Worm (Caenorhabditis elegans): ENCODE results near the gene aqp-5.
A peak's percentile ranks its signal among the peaks of the same experiment; 100 is the strongest.

The aqp-5 gene

DNA sequence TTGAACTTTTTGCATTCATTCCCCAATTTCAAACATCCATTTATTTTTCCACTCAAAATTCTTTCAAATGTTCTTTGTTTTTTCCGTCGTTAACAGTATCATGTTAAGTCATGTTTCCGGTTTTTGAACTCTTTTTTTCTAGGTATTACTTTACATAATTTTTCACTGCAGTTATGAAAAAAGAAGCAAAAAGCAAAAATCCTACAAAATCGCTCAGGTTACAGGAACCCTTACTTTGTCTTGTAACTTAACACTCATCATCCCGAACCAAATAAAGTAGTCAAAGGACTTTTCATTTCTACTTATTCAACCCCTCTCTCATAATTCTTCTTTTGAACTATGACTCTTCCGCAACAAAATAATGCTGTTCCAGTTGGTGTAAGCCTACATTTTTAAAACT lies at the start of gene aqp-5:
TSS of gene aqp-5 (plus strand) at position 301 of the 400 bp plus-strand sequence.
- TF ChIP-seq dmd-4 (tag; optimal IDR thresholded peaks at IDR 0.05), result no peak
- TF ChIP-seq elt-3 (tag; optimal IDR thresholded peaks at IDR 0.05), result no peak
- no peak for TF ChIP-seq nhr-6 (tag; optimal IDR thresholded peaks at IDR 0.05)
- no peak for TF ChIP-seq nhr-10 (tag; optimal IDR thresholded peaks at IDR 0.05)
- TF ChIP-seq R02D3.7 (tag; optimal IDR thresholded peaks at IDR 0.05), result no peak
- TF ChIP-seq sma-3 (GFP tag; optimal IDR thresholded peaks at IDR 0.05), result no peak
- no peak for TF ChIP-seq ceh-16 (tag; optimal IDR thresholded peaks at IDR 0.05)
- no peak for TF ChIP-seq fos-1 (tag; optimal IDR thresholded peaks at IDR 0.05)
- TF ChIP-seq blmp-1 (tag; optimal IDR thresholded peaks at IDR 0.05; ENCODE audit: insufficient read depth), result no peak

DNA sequence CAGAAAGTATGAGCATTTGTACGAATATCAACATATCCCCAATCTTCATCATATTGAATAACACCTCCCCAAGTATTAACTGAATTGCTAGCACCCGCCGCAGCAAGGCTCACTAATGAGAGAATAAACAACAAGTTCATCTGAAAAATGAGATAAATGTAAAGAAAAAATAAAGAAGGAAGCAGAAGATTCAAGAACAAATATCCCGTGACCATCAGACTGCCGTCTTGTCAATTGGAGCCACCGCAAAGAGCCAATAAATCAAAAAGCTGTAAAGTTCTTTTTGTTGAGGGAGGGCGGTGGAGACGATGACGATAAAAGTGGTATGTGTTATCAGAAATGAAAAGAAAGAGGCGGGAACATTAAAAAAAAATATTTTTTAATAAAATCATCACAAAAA lies 38.1 kb upstream of the aqp-5 start, which contains the start of gene Y32F6A.5:
TSS of gene Y32F6A.5 (minus strand) at position 140 of the 400 bp plus-strand sequence.
- TF ChIP-seq nhr-21 (tag; optimal IDR thresholded peaks at IDR 0.05) (no peak), lin-39 (tag; optimal IDR thresholded peaks at IDR 0.05) (no peak), C34F6.9 (tag; optimal IDR thresholded peaks at IDR 0.05) (peak; percentile 26), ztf-11 (tag; optimal IDR thresholded peaks at IDR 0.05) (no peak), snpc-4 (tag; optimal IDR thresholded peaks at IDR 0.05) (no peak), nhr-129 (tag; optimal IDR thresholded peaks at IDR 0.05) (no peak), sem-4 (tag; optimal IDR thresholded peaks at IDR 0.05) (no peak), ZK546.5 (tag; optimal IDR thresholded peaks at IDR 0.05) (no peak), F13H6.1 (tag; optimal IDR thresholded peaks at IDR 0.05) (no peak), sma-9 (GFP tag; optimal IDR thresholded peaks at IDR 0.05) (peak; percentile 11), sma-9 (tag; optimal IDR thresholded peaks at IDR 0.05) (no peak), crh-2 (tag; optimal IDR thresholded peaks at IDR 0.05) (no peak), R02D3.7 (tag; optimal IDR thresholded peaks at IDR 0.05) (no peak)

DNA sequence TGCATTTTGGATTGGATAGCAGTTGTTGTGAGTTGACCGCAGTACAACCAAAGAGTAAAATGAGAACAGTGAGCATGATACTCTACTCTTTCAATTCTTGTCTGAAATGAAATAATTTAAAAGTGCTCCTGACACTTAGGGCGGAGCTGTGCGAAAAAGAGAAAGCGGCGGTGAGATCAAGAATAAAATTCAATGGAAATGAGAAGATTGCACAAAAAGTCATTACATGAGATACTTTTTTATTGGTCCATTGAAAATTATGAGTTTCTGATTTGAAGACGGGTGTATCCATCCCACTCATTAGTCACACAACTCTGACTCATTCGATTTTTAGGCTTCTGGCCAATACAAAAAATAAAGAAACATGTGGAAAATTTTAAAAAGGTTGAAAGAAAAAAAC lies 34.3 kb upstream of the aqp-5 start, which contains the start of gene F22E12.1:
TSS of gene F22E12.1 (minus strand) at position 101 of the 400 bp plus-strand sequence.
- TF ChIP-seq nhr-237 (tag; optimal IDR thresholded peaks at IDR 0.05), result no peak
- TF ChIP-seq Y55F3AM.14 (GFP tag; optimal IDR thresholded peaks at IDR 0.05), result no peak
- TF ChIP-seq ztf-4 (tag; optimal IDR thresholded peaks at IDR 0.05), result no peak
- no peak for TF ChIP-seq unc-39 (tag; optimal IDR thresholded peaks at IDR 0.05)
- no peak for TF ChIP-seq nhr-129 (tag; optimal IDR thresholded peaks at IDR 0.05)
- TF ChIP-seq dmd-4 (tag; optimal IDR thresholded peaks at IDR 0.05), result no peak
- TF ChIP-seq alr-1 (tag; optimal IDR thresholded peaks at IDR 0.05), result no peak
- no peak for TF ChIP-seq lin-11 (tag; optimal IDR thresholded peaks at IDR 0.05)
- TF ChIP-seq mdl-1 (tag; optimal IDR thresholded peaks at IDR 0.05), result no peak
- no peak for TF ChIP-seq fos-1 (tag; optimal IDR thresholded peaks at IDR 0.05)

DNA sequence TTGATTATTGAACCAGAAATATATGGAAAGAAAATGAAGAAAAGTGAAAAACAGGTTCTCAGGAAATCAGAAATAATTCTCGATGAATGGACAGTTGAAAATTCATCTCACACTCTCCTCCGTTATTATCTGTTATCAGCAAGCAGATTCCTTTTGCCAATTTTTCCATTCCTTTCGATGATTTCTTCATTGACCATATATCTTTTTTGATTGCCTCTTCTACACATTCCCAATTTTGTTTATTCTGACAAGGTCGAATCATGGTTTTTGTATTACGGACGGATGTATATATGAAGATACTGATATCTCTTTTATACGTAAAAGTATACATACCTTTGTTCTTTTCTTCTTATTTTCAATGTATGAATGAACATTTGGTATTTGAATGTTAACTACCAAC lies 30.9 kb upstream of the aqp-5 start:
- TF ChIP-seq sma-9 (GFP tag; optimal IDR thresholded peaks at IDR 0.05) (peak; percentile 17), sma-9 (tag; optimal IDR thresholded peaks at IDR 0.05) (no peak), lsy-2 (tag; optimal IDR thresholded peaks at IDR 0.05) (no peak), nhr-12 (tag; optimal IDR thresholded peaks at IDR 0.05) (no peak), crh-2 (tag; optimal IDR thresholded peaks at IDR 0.05) (no peak), sma-3 (GFP tag; optimal IDR thresholded peaks at IDR 0.05) (peak; percentile 10), snpc-4 (tag; optimal IDR thresholded peaks at IDR 0.05) (no peak), fos-1 (tag; optimal IDR thresholded peaks at IDR 0.05) (peak; percentile 2), nhr-21 (tag; optimal IDR thresholded peaks at IDR 0.05) (peak; percentile 25), dmd-4 (tag; optimal IDR thresholded peaks at IDR 0.05) (no peak), ztf-11 (tag; optimal IDR thresholded peaks at IDR 0.05) (no peak)

DNA sequence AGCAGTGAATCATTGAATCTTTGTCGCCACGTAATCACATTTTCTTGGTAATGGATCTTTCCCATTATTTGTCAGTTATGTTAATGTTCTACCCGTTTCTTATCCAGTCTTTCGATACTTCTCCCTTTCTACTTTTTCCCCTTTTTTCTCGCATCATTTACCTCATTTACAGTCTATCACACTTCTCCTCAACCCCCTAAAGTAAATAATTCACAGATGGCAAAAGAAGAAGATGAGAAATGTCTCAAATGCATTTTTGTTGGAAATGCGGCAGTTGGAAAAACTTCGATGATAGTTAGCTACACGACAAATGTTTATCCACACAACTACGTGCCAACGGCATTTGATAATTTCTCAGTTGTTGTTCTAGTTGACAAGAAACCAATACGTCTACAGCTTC lies 29.5 kb upstream of the aqp-5 start, which contains the start of gene chw-1:
TSS of gene chw-1 (plus strand) at position 217 of the 400 bp plus-strand sequence.
- TF ChIP-seq F13H6.1 (tag; optimal IDR thresholded peaks at IDR 0.05), result no peak
- no peak for TF ChIP-seq lin-13 (GFP tag; optimal IDR thresholded peaks at IDR 0.05)
- TF ChIP-seq nhr-77 (tag; optimal IDR thresholded peaks at IDR 0.05), result no peak
- TF ChIP-seq nhr-25 (tag; optimal IDR thresholded peaks at IDR 0.05), result peak; percentile 9
- no peak for TF ChIP-seq elt-3 (tag; optimal IDR thresholded peaks at IDR 0.05)
- TF ChIP-seq elt-1 (tag; optimal IDR thresholded peaks at IDR 0.05), result no peak

Data from whole organism, L2 larva.